Worm (Caenorhabditis elegans) whole organism, L2 larva: ENCODE results near the gene mif-1.

Source experiments
- ama-1 ChIP-seq: fragments of 150-350 bp; optimal IDR thresholded peaks from 2 replicates; lab custom pipeline; 2018; ENCODE audit warnings: inconsistent platforms
- fos-1 ChIP-seq: fragments of 150-350 bp; optimal IDR thresholded peaks from 2 replicates; lab custom pipeline; 2014; ENCODE audit warnings: missing biosample characterization, missing genetic modification characterization
- mab-5 ChIP-seq: fragments of 150-350 bp; optimal IDR thresholded peaks from 2 replicates; lab custom pipeline; 2014; ENCODE audit warnings: missing biosample characterization, missing genetic modification characterization
- nhr-237 ChIP-seq: fragments of 150-350 bp; optimal IDR thresholded peaks from 2 replicates; lab custom pipeline; 2014; ENCODE audit warnings: missing biosample characterization, missing genetic modification characterization
- nhr-25 ChIP-seq: fragments of 150-350 bp; sonication (generic microtip); optimal IDR thresholded peaks from 3 replicates; lab custom pipeline; 2014; ENCODE audit warnings: missing biosample characterization, missing genetic modification characterization
- nhr-6 ChIP-seq: fragments of 150-350 bp; optimal IDR thresholded peaks from 2 replicates; lab custom pipeline; 2014; ENCODE audit warnings: missing biosample characterization, missing genetic modification characterization
- nhr-77 ChIP-seq: fragments of 150-350 bp; optimal IDR thresholded peaks from 2 replicates; lab custom pipeline; 2014; ENCODE audit warnings: missing biosample characterization, missing genetic modification characterization
- sma-3 ChIP-seq: sonication (generic microtip); optimal IDR thresholded peaks from 2 replicates; lab custom pipeline; 2016; ENCODE audit warnings: missing genetic modification reagents, missing genetic modification characterization, missing compliant biosample characterization
- sma-9 ChIP-seq, 2 experiments: fragments of 150-350 bp in 1 of 2; sonication (generic microtip) in 1 of 2; optimal IDR thresholded peaks; 2 replicates each; lab custom pipeline; 2014 to 2016; ENCODE audit warnings: missing genetic modification characterization in 2 of 2, mild to moderate bottlenecking in 1 of 2, missing biosample characterization in 1 of 2, missing compliant biosample characterization in 1 of 2, missing genetic modification reagents in 1 of 2, moderate library complexity in 1 of 2
- unc-39 ChIP-seq: fragments of 150-350 bp; optimal IDR thresholded peaks from 2 replicates; lab custom pipeline; 2014; ENCODE audit warnings: missing biosample characterization, missing genetic modification characterization
- unc-62 ChIP-seq: fragments of 150-350 bp; optimal IDR thresholded peaks from 2 replicates; lab custom pipeline; 2014; ENCODE audit warnings: missing biosample characterization, missing genetic modification reagents, missing genetic modification characterization
- ztf-1 ChIP-seq: fragments of 200-800 bp; sonication (Bioruptor generic); conservative IDR thresholded peaks from 2 replicates; pipeline ENCODE4 v1.3.6; 2022; ENCODE audit warnings: missing genetic modification characterization, missing compliant biosample characterization

- TF ChIP-seq mab-5 (tag; lab: Kevin White, UChicago) (no peak), sma-3 (no peak), unc-62 (GFP tag; lab: Kevin White, UChicago) (no peak), fos-1 (tag; lab: Kevin White, UChicago) (no peak), nhr-77 (tag; lab: Kevin White, UChicago) (no peak), nhr-25 (tag; lab: Kevin White, UChicago) (no peak), nhr-237 (tag; lab: Kevin White, UChicago) (no peak), unc-39 (tag; lab: Kevin White, UChicago) (no peak), sma-9 (GFP tag; optimal IDR thresholded peaks at IDR 0.05; lab: Kevin White, UChicago) (no peak), sma-9 (tag; optimal IDR thresholded peaks at IDR 0.05; lab: Kevin White, UChicago) (no peak), ztf-1 (GFP tag; lab: Robert Waterston, UW) (no peak), ama-1 (no peak), nhr-6 (no peak)
Measured at ce11 chrIII:11841728-11842127, 6.2 kb upstream of the mif-1 start.
